Worm (Caenorhabditis elegans) whole organism, early embryonic: ENCODE measurements around the gene F40G9.8.

Source experiments
- B0310.2 ChIP-seq: sonication (generic microtip); optimal IDR thresholded peaks from 2 replicates; lab custom pipeline; 2016; ENCODE audit warnings: mild to moderate bottlenecking, missing genetic modification characterization, missing compliant biosample characterization
- F13C5.2 ChIP-seq: sonication (generic microtip); optimal IDR thresholded peaks from 2 replicates; lab custom pipeline; 2017; ENCODE audit warnings: mild to moderate bottlenecking, missing genetic modification characterization, inconsistent platforms, missing compliant biosample characterization
- aly-1 ChIP-seq: sonication (generic microtip); optimal IDR thresholded peaks from 2 replicates; lab custom pipeline; 2016; ENCODE audit warnings: missing genetic modification characterization, missing compliant biosample characterization
- ama-1 ChIP-seq: fragments of 150-350 bp; optimal IDR thresholded peaks from 2 replicates; lab custom pipeline; 2014
- ceh-13 ChIP-seq: fragments of 200-800 bp; sonication (Bioruptor generic); optimal IDR thresholded peaks from 2 replicates; lab custom pipeline; 2018; ENCODE audit warnings: mild to moderate bottlenecking, missing genetic modification characterization, missing compliant biosample characterization
- ceh-36 ChIP-seq: sonication (generic microtip); optimal IDR thresholded peaks from 2 replicates; lab custom pipeline; 2016; ENCODE audit warnings: missing genetic modification characterization, inconsistent platforms, missing compliant biosample characterization
- ets-7 ChIP-seq: sonication (generic microtip); optimal IDR thresholded peaks from 2 replicates; lab custom pipeline; 2016; ENCODE audit warnings: missing genotype, missing genetic modification characterization, missing compliant biosample characterization
- flt-1 ChIP-seq: fragments of 200-800 bp; sonication (Bioruptor generic); IDR thresholded peaks from 2 replicates; pipeline ENCODE4 v1.3.6; 2022; ENCODE audit warnings: missing genetic modification characterization, missing compliant biosample characterization
- hmbx-1 ChIP-seq: sonication (generic microtip); optimal IDR thresholded peaks from 2 replicates; lab custom pipeline; 2016; ENCODE audit warnings: mild to moderate bottlenecking, missing genetic modification characterization, missing compliant biosample characterization
- hmg-4 ChIP-seq: fragments of 200-800 bp; sonication (Bioruptor generic); optimal IDR thresholded peaks from 2 replicates; lab custom pipeline; 2018; ENCODE audit warnings: mild to moderate bottlenecking, missing genetic modification characterization, missing compliant biosample characterization
- hnd-1 ChIP-seq: sonication (generic microtip); optimal IDR thresholded peaks from 2 replicates; lab custom pipeline; 2016; ENCODE audit warnings: missing genetic modification characterization, missing compliant biosample characterization
- pes-1 ChIP-seq: fragments of 200-800 bp; sonication (Bioruptor generic); IDR thresholded peaks from 2 replicates; pipeline ENCODE4 v1.3.6; 2022; ENCODE audit warnings: missing genetic modification reagents, missing genetic modification characterization, missing compliant biosample characterization
- scrt-1 ChIP-seq: fragments of 200-800 bp; sonication (Bioruptor generic); IDR thresholded peaks from 2 replicates; pipeline ENCODE4 v1.3.6; 2022; ENCODE audit warnings: missing genetic modification characterization, missing compliant biosample characterization
- sea-1 ChIP-seq: fragments of 200-800 bp; sonication (Bioruptor generic); conservative IDR thresholded peaks from 2 replicates; pipeline ENCODE4 v1.3.6; 2022; ENCODE audit warnings: missing genetic modification characterization, missing compliant biosample characterization
- tbx-11 ChIP-seq: fragments of 200-800 bp; sonication (Bioruptor generic); IDR thresholded peaks from 2 replicates; pipeline ENCODE4 v1.3.6; 2022; ENCODE audit warnings: missing genetic modification characterization, missing compliant biosample characterization
- tbx-37 ChIP-seq: fragments of 200-800 bp; sonication (Bioruptor generic); conservative IDR thresholded peaks from 2 replicates; pipeline ENCODE4 v1.3.6; 2022; ENCODE audit warnings: missing genetic modification reagents, missing genetic modification characterization, missing compliant biosample characterization
- tra-4 ChIP-seq: sonication (generic microtip); optimal IDR thresholded peaks from 2 replicates; lab custom pipeline; 2017; ENCODE audit warnings: missing genetic modification characterization, missing compliant biosample characterization

The F40G9.8 gene

ce11 chrIII:165390-165789, 715 bp upstream of the F40G9.8 start, which contains the start of gene F40G9.7:
Gene F40G9.7 (plus strand): TSS chrIII:165690.
- TF ChIP-seq tra-4 (tag; lab: Kevin White, UChicago) (no peak), ets-7 (tag; lab: Kevin White, UChicago) (no peak), hmg-4 (GFP tag; lab: Kevin White, UChicago) (no peak), scrt-1 (no peak), ceh-13 (GFP tag; lab: Kevin White, UChicago) (no peak), ceh-36 (tag; lab: Kevin White, UChicago) (no peak), hmbx-1 (no peak), F13C5.2 (tag; lab: Kevin White, UChicago) (no peak), tbx-11 (no peak), sea-1 (GFP tag; lab: Robert Waterston, UW) (no peak), pes-1 (GFP tag; lab: Robert Waterston, UW) (no peak), hnd-1 (tag; lab: Kevin White, UChicago) (no peak), B0310.2 (tag; lab: Kevin White, UChicago) (no peak), flt-1 (GFP tag; lab: Robert Waterston, UW) (no peak), aly-1 (tag; lab: Kevin White, UChicago) (no peak), tbx-37 (GFP tag; lab: Robert Waterston, UW) (no peak)

- TF ChIP-seq F13C5.2 (tag; lab: Kevin White, UChicago) (no peak), ceh-36 (tag; lab: Kevin White, UChicago) (no peak), tbx-37 (GFP tag; lab: Robert Waterston, UW) (no peak), hnd-1 (tag; lab: Kevin White, UChicago) (no peak), ceh-13 (GFP tag; lab: Kevin White, UChicago) (no peak), pes-1 (GFP tag; lab: Robert Waterston, UW) (no peak), flt-1 (GFP tag; lab: Robert Waterston, UW) (no peak), B0310.2 (tag; lab: Kevin White, UChicago) (no peak), hmg-4 (GFP tag; lab: Kevin White, UChicago) (no peak), tra-4 (tag; lab: Kevin White, UChicago) (no peak), tbx-11 (no peak), sea-1 (GFP tag; lab: Robert Waterston, UW) (no peak)
Observed at ce11 chrIII:159665-160064, 5.0 kb downstream of the F40G9.8 start.

- TF ChIP-seq B0310.2 (tag; lab: Kevin White, UChicago) (no peak), scrt-1 (no peak), ets-7 (tag; lab: Kevin White, UChicago) (no peak), hnd-1 (tag; lab: Kevin White, UChicago) (no peak), tbx-11 (no peak), aly-1 (tag; lab: Kevin White, UChicago) (no peak), hmg-4 (GFP tag; lab: Kevin White, UChicago) (no peak), hmbx-1 (no peak), ceh-36 (tag; lab: Kevin White, UChicago) (no peak), flt-1 (GFP tag; lab: Robert Waterston, UW) (no peak), tra-4 (tag; lab: Kevin White, UChicago) (no peak), F13C5.2 (tag; lab: Kevin White, UChicago) (no peak), tbx-37 (GFP tag; lab: Robert Waterston, UW) (no peak), sea-1 (GFP tag; lab: Robert Waterston, UW) (no peak), ama-1 (lab: Kevin White, UChicago) (no peak), pes-1 (GFP tag; lab: Robert Waterston, UW) (no peak)
Observed at ce11 chrIII:159149-159548, 5.5 kb downstream of the F40G9.8 start.

- TF ChIP-seq tbx-37 (GFP tag; lab: Robert Waterston, UW) (no peak), flt-1 (GFP tag; lab: Robert Waterston, UW) (no peak), hnd-1 (tag; lab: Kevin White, UChicago) (no peak), hmbx-1 (no peak), ceh-13 (GFP tag; lab: Kevin White, UChicago) (no peak), ets-7 (tag; lab: Kevin White, UChicago) (no peak)
Observed at ce11 chrIII:157980-158379, 6.7 kb downstream of the F40G9.8 start.

- TF ChIP-seq ceh-13 (GFP tag; lab: Kevin White, UChicago) (no peak), hnd-1 (tag; lab: Kevin White, UChicago) (no peak)
Observed at ce11 chrIII:156645-157044, 8.0 kb downstream of the F40G9.8 start, which contains the start of the genes zig-13 and ver-1. Gene zig-13 (minus strand): TSS chrIII:156745. Gene ver-1 (plus strand): TSS chrIII:156824.

ce11 chrIII:154168-154567, 10.5 kb downstream of the F40G9.8 start:
- TF ChIP-seq F13C5.2 (tag; lab: Kevin White, UChicago): no peak
- no peak for TF ChIP-seq tbx-37 (GFP tag; lab: Robert Waterston, UW)
- no peak for TF ChIP-seq ceh-13 (GFP tag; lab: Kevin White, UChicago)
- TF ChIP-seq ama-1 (lab: Kevin White, UChicago): no peak
- no peak for TF ChIP-seq hnd-1 (tag; lab: Kevin White, UChicago)
- no peak for TF ChIP-seq aly-1 (tag; lab: Kevin White, UChicago)
- no peak for TF ChIP-seq hmbx-1
- no peak for TF ChIP-seq ets-7 (tag; lab: Kevin White, UChicago)
- no peak for TF ChIP-seq flt-1 (GFP tag; lab: Robert Waterston, UW)
- TF ChIP-seq tra-4 (tag; lab: Kevin White, UChicago): no peak
- no peak for TF ChIP-seq B0310.2 (tag; lab: Kevin White, UChicago)
- TF ChIP-seq pes-1 (GFP tag; lab: Robert Waterston, UW): no peak
- no peak for TF ChIP-seq scrt-1
- TF ChIP-seq sea-1 (GFP tag; lab: Robert Waterston, UW): no peak
- TF ChIP-seq hmg-4 (GFP tag; lab: Kevin White, UChicago): no peak
- no peak for TF ChIP-seq tbx-11
- TF ChIP-seq ceh-36 (tag; lab: Kevin White, UChicago): no peak

- TF ChIP-seq sea-1 (GFP tag; lab: Robert Waterston, UW) (no peak), tbx-37 (GFP tag; lab: Robert Waterston, UW) (no peak), B0310.2 (tag; lab: Kevin White, UChicago) (no peak), tbx-11 (no peak), ama-1 (lab: Kevin White, UChicago) (no peak)
Observed at ce11 chrIII:151084-151483, 13.6 kb downstream of the F40G9.8 start.
